Worm (Caenorhabditis elegans) whole organism, midembryonic: Measurements from ENCODE around the gene sri-4.

Experiments
- T22C8.4 ChIP-seq: fragments of 200-800 bp; sonication (Bioruptor generic); IDR thresholded peaks from 2 replicates; pipeline ENCODE4 v1.3.6; 2022; ENCODE audit warnings: missing genetic modification characterization, missing compliant biosample characterization
- flt-1 ChIP-seq: fragments of 200-800 bp; sonication (Bioruptor generic); IDR thresholded peaks from 2 replicates; pipeline ENCODE4 v1.3.6; 2022; ENCODE audit warnings: missing genetic modification characterization, missing compliant biosample characterization
- ztf-23 ChIP-seq: fragments of 200-800 bp; sonication (Bioruptor generic); IDR thresholded peaks from 2 replicates; pipeline ENCODE4 v1.3.6; 2022; ENCODE audit warnings: missing genetic modification reagents, missing genetic modification characterization, missing compliant biosample characterization

DNA sequence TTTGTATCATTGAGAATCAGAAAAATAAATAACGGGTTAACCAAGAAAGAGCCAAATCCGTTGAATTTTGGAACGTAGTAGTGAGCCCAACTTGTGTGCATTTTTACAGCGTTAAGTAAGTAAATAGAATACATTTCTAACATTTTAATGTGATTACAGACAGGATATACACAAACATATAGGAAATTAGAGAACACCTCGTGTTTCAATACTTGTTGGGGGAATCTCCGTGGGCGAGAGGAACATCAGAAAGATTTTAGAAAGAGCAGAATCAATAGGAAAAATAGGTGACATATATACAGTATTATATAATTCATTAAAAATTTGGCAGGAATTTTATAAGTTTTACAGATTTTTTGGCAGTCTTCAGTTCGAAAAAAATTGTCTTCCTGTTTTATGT is 9.4 kb upstream of the sri-4 start, which contains the start of gene srj-24:
- TF ChIP-seq flt-1 (GFP tag; lab: Robert Waterston, UW) = no peak
- TF ChIP-seq ztf-23 = no peak
- no peak for TF ChIP-seq T22C8.4
